Worm (Caenorhabditis elegans): ENCODE measurements around the gene T13F2.4.
"Not testable (repeated sequence)": the region's sequence is repeated elsewhere in the genome, so short reads cannot be mapped to it uniquely, and the experiment has no call there.

- not testable (repeated sequence) for TF ChIP-seq nhr-12 (tag; optimal IDR thresholded peaks at IDR 0.05); snpc-4 (tag; optimal IDR thresholded peaks at IDR 0.05); ztf-11 (tag; optimal IDR thresholded peaks at IDR 0.05); unc-120 (tag; optimal IDR thresholded peaks at IDR 0.05; ENCODE audit: poor library complexity, severe bottlenecking)
Measured at ce11 chrIV:9767054-9767453, 22.5 kb upstream of the T13F2.4 start, which contains the start of gene msp-79.

Data from whole organism, mixed stage, embryonic.